Fruit fly (Drosophila melanogaster): ENCODE data around the gene Gas41.
A peak's percentile ranks its signal among the peaks of the same experiment; 100 is the strongest.

Gene Gas41

dm6 chr2L:6971597-6972036, 21.6 kb upstream of the Gas41 start, which contains the start of gene snRNP-U1-70K (continued):
- TF ChIP-seq CG12219 (GFP tag; optimal IDR thresholded peaks at IDR 0.05): no peak
- TF ChIP-seq sima (GFP tag; optimal IDR thresholded peaks at IDR 0.05): no peak
- no peak for TF ChIP-seq ERR (GFP tag; optimal IDR thresholded peaks at IDR 0.05)
- TF ChIP-seq inv (GFP tag; IDR thresholded peaks at IDR 0.05; ENCODE audit: partially characterized antibody): no peak
- TF ChIP-seq CG31388 (GFP tag; optimal IDR thresholded peaks at IDR 0.05): no peak
- TF ChIP-seq sisA (GFP tag; IDR thresholded peaks at IDR 0.05): no peak
- no peak for TF ChIP-seq CG7839 (tag; optimal IDR thresholded peaks at IDR 0.05)
- no peak for TF ChIP-seq Nf-YC (tag; optimal IDR thresholded peaks at IDR 0.05)
- TF ChIP-seq Optix (GFP tag; IDR thresholded peaks at IDR 0.05): no peak
- TF ChIP-seq Sox100B (GFP tag; optimal IDR thresholded peaks at IDR 0.05): no peak
- TF ChIP-seq ems (GFP tag; optimal IDR thresholded peaks at IDR 0.05): no peak
- no peak for TF ChIP-seq CG12071 (GFP tag; optimal IDR thresholded peaks at IDR 0.05)
- TF ChIP-seq ase (GFP tag; IDR thresholded peaks at IDR 0.05): no peak
- no peak for TF ChIP-seq fu2 (GFP tag; optimal IDR thresholded peaks at IDR 0.05)
- no peak for TF ChIP-seq CG2129 (GFP tag; IDR thresholded peaks at IDR 0.05; ENCODE audit: partially characterized antibody)
- TF ChIP-seq Sry-β (GFP tag; optimal IDR thresholded peaks at IDR 0.05): no peak
- TF ChIP-seq B-H1 (GFP tag; IDR thresholded peaks at IDR 0.05): no peak
- TF ChIP-seq Fer3 (tag; optimal IDR thresholded peaks at IDR 0.05): no peak
- no peak for TF ChIP-seq CG17385 (GFP tag; optimal IDR thresholded peaks at IDR 0.05)
- no peak for TF ChIP-seq run (tag; optimal IDR thresholded peaks at IDR 0.05)
- TF ChIP-seq E2f1 (GFP tag; IDR thresholded peaks at IDR 0.05): no peak
- no peak for TF ChIP-seq zf30C (GFP tag; optimal IDR thresholded peaks at IDR 0.05)
- no peak for TF ChIP-seq Hr51 (GFP tag; optimal IDR thresholded peaks at IDR 0.05)
- peak; percentile 66 for TF ChIP-seq CG3995 (GFP tag; optimal IDR thresholded peaks at IDR 0.05)
- TF ChIP-seq CG17328 (GFP tag; IDR thresholded peaks at IDR 0.05): no peak
- no peak for TF ChIP-seq Hand (GFP tag; optimal IDR thresholded peaks at IDR 0.05)
- TF ChIP-seq CG15011 (GFP tag; optimal IDR thresholded peaks at IDR 0.05): no peak
- TF ChIP-seq jumu (GFP tag; optimal IDR thresholded peaks at IDR 0.05): no peak
- TF ChIP-seq CG6175 (GFP tag; IDR thresholded peaks at IDR 0.05): no peak
- no peak for TF ChIP-seq scrt (GFP tag; optimal IDR thresholded peaks at IDR 0.05)
- no peak for TF ChIP-seq Six4 (GFP tag; optimal IDR thresholded peaks at IDR 0.05)
- no peak for TF ChIP-seq ftz-f1 (GFP tag; optimal IDR thresholded peaks at IDR 0.05)
- TF ChIP-seq Hey (tag; optimal IDR thresholded peaks at IDR 0.05): no peak
- TF ChIP-seq ham (GFP tag; IDR thresholded peaks at IDR 0.05): no peak
- TF ChIP-seq Doc3 (GFP tag; IDR thresholded peaks at IDR 0.05; ENCODE audit: partially characterized antibody): no peak
- TF ChIP-seq CG12942 (GFP tag; optimal IDR thresholded peaks at IDR 0.05): no peak
- no peak for TF ChIP-seq CG8089 (GFP tag; optimal IDR thresholded peaks at IDR 0.05)
- no peak for TF ChIP-seq CrebB (tag; optimal IDR thresholded peaks at IDR 0.05)
- TF ChIP-seq fd102C (GFP tag; optimal IDR thresholded peaks at IDR 0.05): no peak
- peak; percentile 92 for TF ChIP-seq sd (tag; optimal IDR thresholded peaks at IDR 0.05)
- peak; percentile 19; the same call in 1 of the 2 replicates for TF ChIP-seq E2f2 (GFP tag; IDR thresholded peaks at IDR 0.05)
- TF ChIP-seq tna (GFP tag; IDR thresholded peaks at IDR 0.05; ENCODE audit: partially characterized antibody): no peak; the same call in 1 of the 2 replicates
- no peak for TF ChIP-seq CG14050 (GFP tag; IDR thresholded peaks at IDR 0.05)
- no peak for TF ChIP-seq CG14667 (GFP tag; IDR thresholded peaks at IDR 0.05)
- TF ChIP-seq TFAM (GFP tag; optimal IDR thresholded peaks at IDR 0.05): no peak
- no peak for TF ChIP-seq dmrt99B (tag; optimal IDR thresholded peaks at IDR 0.05)
- no peak for TF ChIP-seq prd (optimal IDR thresholded peaks at IDR 0.05)
- TF ChIP-seq prd (GFP tag; IDR thresholded peaks at IDR 0.05): no peak
- 0 out of 3 replicates have a peak, but pooled peaks have one; percentile 41 for TF ChIP-seq CG11456 (GFP tag; IDR thresholded peaks at IDR 0.05)
- no peak for TF ChIP-seq dimm (GFP tag; IDR thresholded peaks at IDR 0.05)
- no peak for TF ChIP-seq CG8388 (GFP tag; optimal IDR thresholded peaks at IDR 0.05)
- peak; percentile 6 for TF ChIP-seq nmo (GFP tag; optimal IDR thresholded peaks at IDR 0.05)

All from whole organism, embryonic.